Worm (Caenorhabditis elegans): ENCODE measurements around the gene C49C3.10.
"Not testable (repeated sequence)": the region's sequence is repeated elsewhere in the genome, so short reads cannot be mapped to it uniquely, and the experiment has no call there.

Gene C49C3.10

DNA sequence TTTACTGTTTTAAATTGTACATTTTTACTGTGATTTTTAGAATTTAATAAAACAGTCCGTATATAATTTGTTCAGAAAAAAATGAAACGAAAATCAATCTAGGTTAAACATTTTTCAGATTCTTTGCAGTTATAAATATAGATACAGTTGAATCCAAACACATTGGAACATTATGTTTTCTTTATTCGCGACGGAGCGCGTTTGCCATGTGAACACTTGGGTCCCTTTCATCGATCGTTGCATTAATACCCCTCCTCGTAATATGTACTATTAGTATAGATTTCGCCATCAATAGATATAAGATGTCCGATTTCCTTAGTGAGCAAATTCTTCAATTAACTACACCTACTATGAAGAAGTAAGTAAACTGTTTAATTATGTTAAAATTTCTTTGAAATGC lies 3.7 kb downstream of the C49C3.10 start, which contains the start of gene C49C3.8:
TSS of gene C49C3.8 (plus strand) at position 173 of the 400 bp plus-strand sequence.
- TF ChIP-seq unc-62 (GFP tag; optimal IDR thresholded peaks at IDR 0.05): no peak

DNA sequence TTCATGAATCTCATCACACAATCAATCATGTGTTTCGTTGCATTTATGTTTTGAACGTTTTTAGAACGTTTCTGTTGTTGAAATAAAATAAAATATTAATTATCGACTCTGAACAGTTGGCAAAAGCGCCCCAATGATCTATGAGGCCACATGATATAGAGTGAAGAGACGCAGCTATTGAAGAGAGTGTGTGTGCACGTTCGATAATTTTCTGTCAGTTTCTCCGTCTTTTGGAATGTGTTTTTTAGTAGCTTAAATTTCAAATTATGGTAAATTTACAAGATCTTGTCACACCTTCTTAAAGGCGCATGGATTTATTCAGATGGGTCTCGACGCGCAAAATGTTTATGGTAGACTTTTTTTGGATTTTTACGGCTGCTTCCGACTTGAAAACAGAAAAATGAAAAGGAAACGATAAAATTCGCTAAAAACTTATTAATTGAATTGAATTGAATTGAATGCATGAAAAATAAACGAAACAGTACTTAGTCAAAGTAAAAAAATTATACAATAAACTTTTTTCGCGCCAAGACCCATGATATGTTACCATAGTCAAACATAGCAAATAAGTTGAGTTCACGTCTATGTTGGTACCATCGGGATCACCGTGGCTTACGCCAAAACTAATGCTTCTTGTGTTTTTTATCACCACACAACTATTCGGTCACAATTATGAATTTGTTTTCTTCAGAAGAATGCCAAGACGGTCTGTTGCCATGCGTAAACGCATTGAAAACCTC lies 5.1 kb downstream of the C49C3.10 start, which contains the start of gene C49C3.15:
TSS of gene C49C3.15 (plus strand) at position 690 of the 740 bp plus-strand sequence.
- no peak for TF ChIP-seq unc-62 (GFP tag; optimal IDR thresholded peaks at IDR 0.05)

- TF ChIP-seq unc-62 (GFP tag; optimal IDR thresholded peaks at IDR 0.05): no peak
These were observed 6.5 kb downstream of the C49C3.10 start, which contains the start of gene C49C3.7 for ce11 chrIV:17332261-17332660. Gene C49C3.7, plus strand, starts transcription at chrIV:17332561.

ce11 chrIV:17331100-17331577 lies 7.6 kb downstream of the C49C3.10 start, which contains the start of gene C49C3.6:
Gene C49C3.6, plus strand, starts transcription at chrIV:17331527.
- TF ChIP-seq unc-62 (GFP tag; optimal IDR thresholded peaks at IDR 0.05): no peak

DNA sequence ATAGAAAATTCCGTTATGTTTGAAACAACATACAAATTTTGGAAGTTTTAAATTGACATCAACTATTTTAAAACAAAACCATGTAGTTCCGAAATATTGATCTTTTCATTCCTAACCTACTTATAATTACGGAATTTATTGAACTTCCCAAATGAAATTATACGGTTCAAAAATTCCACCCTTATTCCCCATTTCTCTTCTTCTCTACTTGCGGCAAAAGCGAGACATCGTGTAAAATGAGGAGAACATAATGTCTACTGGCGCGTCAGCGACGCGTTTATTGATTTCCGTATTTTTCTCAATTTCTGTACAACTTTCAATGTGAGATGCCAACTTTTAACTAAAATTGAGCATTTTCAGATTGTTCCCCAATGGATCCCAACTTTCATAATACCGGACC lies 9.9 kb downstream of the C49C3.10 start, which contains the start of gene ceh-88:
TSS of gene ceh-88 (plus strand) at position 355 of the 400 bp plus-strand sequence.
- no peak for TF ChIP-seq unc-62 (GFP tag; optimal IDR thresholded peaks at IDR 0.05)

- TF ChIP-seq unc-62 (GFP tag; optimal IDR thresholded peaks at IDR 0.05): no peak
These were observed 18.3 kb downstream of the C49C3.10 start, which contains the start of gene C49C3.4 for ce11 chrIV:17320445-17320844. Gene C49C3.4, plus strand, starts transcription at chrIV:17320795.

- no peak for TF ChIP-seq unc-62 (GFP tag; optimal IDR thresholded peaks at IDR 0.05)
These were observed 22.4 kb downstream of the C49C3.10 start, which contains the start of gene C49C3.20 for ce11 chrIV:17316398-17316797. Gene C49C3.20, minus strand, starts transcription at chrIV:17316498.

DNA sequence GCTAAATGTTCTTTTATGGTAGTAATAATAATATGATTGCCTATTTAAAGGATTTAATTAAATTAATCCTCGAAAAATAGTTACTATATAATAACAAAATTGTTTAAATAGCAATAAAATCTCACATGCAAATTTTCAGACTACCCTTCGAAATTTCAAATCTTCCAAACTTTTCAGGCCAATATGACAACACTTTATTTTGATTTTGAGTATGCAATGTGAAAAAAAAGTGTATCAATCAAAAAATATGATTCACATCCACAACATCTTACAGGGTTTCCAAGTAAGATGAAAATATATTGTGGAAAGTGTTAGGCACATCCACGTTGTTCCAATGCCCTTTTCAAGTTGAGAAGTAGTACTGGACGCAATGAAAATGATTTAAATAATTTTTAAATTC lies 26.9 kb downstream of the C49C3.10 start, which contains the start of gene snf-9:
TSS of gene snf-9 (plus strand) at position 301 of the 400 bp plus-strand sequence.
- no peak for TF ChIP-seq unc-62 (GFP tag; optimal IDR thresholded peaks at IDR 0.05)

DNA sequence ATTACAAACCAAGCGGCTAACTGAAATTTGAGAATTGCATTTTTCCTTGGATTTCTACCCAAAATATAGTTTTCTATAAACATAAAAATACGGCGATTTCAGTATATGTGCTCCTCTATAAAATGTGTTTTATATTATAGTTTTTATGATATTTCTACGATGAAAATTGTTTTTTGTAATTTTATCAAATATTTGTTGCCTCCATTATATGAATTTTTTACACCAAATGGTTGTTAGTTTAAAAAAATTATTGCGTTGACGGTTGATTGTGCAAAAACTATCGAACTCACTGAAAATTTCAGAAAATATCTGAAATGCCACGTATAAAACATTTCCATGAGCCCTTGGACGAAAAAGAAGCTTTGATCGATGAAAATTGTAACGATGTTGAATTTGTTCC lies 30.6 kb downstream of the C49C3.10 start, which contains the start of gene T28F3.9:
TSS of gene T28F3.9 (plus strand) at position 301 of the 400 bp plus-strand sequence.
- TF ChIP-seq unc-62 (GFP tag; optimal IDR thresholded peaks at IDR 0.05): no peak

- TF ChIP-seq unc-62 (GFP tag; optimal IDR thresholded peaks at IDR 0.05): not testable (repeated sequence)
These were observed 31.5 kb downstream of the C49C3.10 start, which contains the start of gene T28F3.8 for ce11 chrIV:17307223-17307622. Gene T28F3.8, minus strand, starts transcription at chrIV:17307323.

DNA sequence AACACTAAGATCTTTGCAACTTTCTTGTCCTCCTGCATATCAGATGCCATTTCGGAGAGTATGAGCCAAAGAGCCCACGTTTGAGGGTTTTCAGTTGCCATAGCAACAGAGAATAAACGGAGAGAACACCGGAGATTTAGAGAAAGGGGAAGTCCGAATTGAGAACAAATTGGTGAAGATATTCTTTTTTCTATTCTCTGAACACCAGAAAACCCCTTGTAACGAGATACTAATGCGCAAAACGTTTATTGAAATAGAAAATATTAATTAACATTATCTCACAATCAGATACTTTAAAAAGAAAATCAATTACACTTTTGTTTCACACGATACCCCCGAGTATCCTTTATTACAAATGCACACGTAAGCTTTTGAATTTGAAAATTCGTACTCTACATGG lies 36.8 kb downstream of the C49C3.10 start, which contains the start of gene ifta-2:
TSS of gene ifta-2 (minus strand) at position 101 of the 400 bp plus-strand sequence.
- TF ChIP-seq unc-62 (GFP tag; optimal IDR thresholded peaks at IDR 0.05): no peak

DNA sequence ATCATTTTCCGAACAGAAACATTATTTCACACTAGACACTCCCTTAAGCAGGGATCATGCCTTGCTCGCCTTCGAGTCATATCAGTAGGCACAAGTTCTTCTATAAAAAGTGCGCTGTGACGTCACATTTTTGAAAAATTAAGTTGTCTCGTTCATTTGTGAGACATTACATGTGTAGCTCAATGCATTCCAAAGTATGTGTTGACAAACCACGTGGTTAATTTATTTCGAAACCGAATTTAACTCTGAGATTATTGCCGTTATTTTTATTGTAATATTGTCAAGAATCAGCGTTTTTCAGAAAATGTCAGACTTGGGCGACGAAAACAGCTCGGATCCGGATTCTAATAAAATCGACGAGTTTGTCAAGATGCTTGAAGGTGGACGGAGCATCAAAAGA lies 44.3 kb downstream of the C49C3.10 start, which contains the start of gene T28F3.5:
TSS of gene T28F3.5 (plus strand) at position 301 of the 400 bp plus-strand sequence.
- TF ChIP-seq unc-62 (GFP tag; optimal IDR thresholded peaks at IDR 0.05): no peak

ce11 chrIV:17293679-17294078 lies 45.1 kb downstream of the C49C3.10 start:
- TF ChIP-seq unc-62 (GFP tag; optimal IDR thresholded peaks at IDR 0.05): no peak

ce11 chrIV:17293068-17293467 lies 45.7 kb downstream of the C49C3.10 start:
- no peak for TF ChIP-seq unc-62 (GFP tag; optimal IDR thresholded peaks at IDR 0.05)

DNA sequence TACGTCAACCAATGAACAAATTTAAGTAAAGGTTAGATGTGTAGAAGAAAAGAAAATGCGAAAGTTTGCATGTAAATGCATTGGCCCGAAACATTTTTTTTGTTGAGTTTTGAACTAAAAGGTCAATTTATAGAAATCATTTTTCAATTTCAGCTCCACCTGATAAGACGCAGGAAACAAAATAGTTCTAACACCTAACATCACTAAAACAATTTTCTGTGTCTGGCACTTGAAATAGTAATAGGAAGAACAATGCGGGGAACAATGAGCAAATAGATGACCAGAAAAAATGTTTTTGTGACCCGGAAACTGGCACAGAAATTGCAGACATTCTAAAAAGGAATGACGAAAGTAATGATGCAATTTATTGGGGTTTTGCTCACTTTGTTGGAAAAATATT lies 46.4 kb downstream of the C49C3.10 start:
- TF ChIP-seq unc-62 (GFP tag; optimal IDR thresholded peaks at IDR 0.05): no peak

- TF ChIP-seq unc-62 (GFP tag; optimal IDR thresholded peaks at IDR 0.05): no peak
These were observed 47.1 kb downstream of the C49C3.10 start, which contains the start of the genes T28F3.11 and slc-17.4 for ce11 chrIV:17291629-17292199. Gene T28F3.11, minus strand, starts transcription at chrIV:17291679. Gene slc-17.4, minus strand, starts transcription at chrIV:17291733.
